Worm (Caenorhabditis elegans) whole organism, L4 larva: ENCODE data around the gene F11G11.13.

Source experiments
- F10B5.3 ChIP-seq: sonication (generic microtip); optimal IDR thresholded peaks from 2 replicates; lab custom pipeline; 2016; ENCODE audit warnings: mild to moderate bottlenecking, missing genetic modification characterization, missing compliant biosample characterization
- T20F7.1 ChIP-seq: fragments of 200-800 bp; sonication (Bioruptor generic); optimal IDR thresholded peaks from 2 replicates; lab custom pipeline; 2018; ENCODE audit warnings: mild to moderate bottlenecking, missing genetic modification characterization, missing compliant biosample characterization
- Y75B8A.6 ChIP-seq: fragments of 200-800 bp; sonication (Bioruptor generic); IDR thresholded peaks from 2 replicates; pipeline ENCODE4 v1.3.6; 2022; ENCODE audit warnings: missing genetic modification reagents, missing genetic modification characterization, missing compliant biosample characterization
- ZK337.2 ChIP-seq: fragments of 200-800 bp; sonication (Bioruptor generic); IDR thresholded peaks from 2 replicates; pipeline ENCODE4 v1.3.6; 2022; ENCODE audit warnings: missing genetic modification reagents, missing genetic modification characterization, missing compliant biosample characterization
- aha-1 ChIP-seq: fragments of 150-350 bp; peaks from one replicate; lab custom pipeline; 2014; ENCODE audit warnings: missing biosample characterization, missing genetic modification characterization
- ceh-20 ChIP-seq: fragments of 200-800 bp; sonication (Bioruptor generic); IDR thresholded peaks from 2 replicates; pipeline ENCODE4 v1.3.6; 2022; ENCODE audit warnings: missing genetic modification reagents, missing genetic modification characterization, missing compliant biosample characterization
- ces-1 ChIP-seq: fragments of 150-350 bp; sonication (generic microtip); optimal IDR thresholded peaks from 4 replicates; lab custom pipeline; 2014; ENCODE audit warnings: missing biosample characterization, missing genetic modification reagents, missing genetic modification characterization
- ctbp-1 ChIP-seq: fragments of 200-800 bp; sonication (Bioruptor generic); IDR thresholded peaks from 2 replicates; pipeline ENCODE4 v1.3.6; 2022; ENCODE audit warnings: missing genetic modification reagents, missing genetic modification characterization, missing compliant biosample characterization
- daf-12 ChIP-seq: fragments of 150-350 bp; optimal IDR thresholded peaks from 2 replicates; lab custom pipeline; 2014; ENCODE audit warnings: missing biosample characterization, missing genetic modification reagents, missing genetic modification characterization
- daf-16 ChIP-seq, 3 experiments: sonication (generic microtip); optimal IDR thresholded peaks; 2 replicates each; lab custom pipeline; 2016 to 2017; ENCODE audit warnings: missing genetic modification characterization in 3 of 3, missing genetic modification reagents in 3 of 3, mild to moderate bottlenecking in 2 of 3, missing compliant biosample characterization in 2 of 3, missing biosample characterization in 1 of 3, moderate library complexity in 1 of 3
- dmd-6 ChIP-seq: fragments of 200-800 bp; sonication (Bioruptor generic); IDR thresholded peaks from 2 replicates; pipeline ENCODE4 v1.3.6; 2022; ENCODE audit warnings: missing genetic modification reagents, missing genetic modification characterization, missing compliant biosample characterization
- dmd-8 ChIP-seq: fragments of 200-800 bp; sonication (Bioruptor generic); IDR thresholded peaks from 2 replicates; pipeline ENCODE4 v1.3.6; 2022; ENCODE audit warnings: missing genetic modification characterization, missing compliant biosample characterization
- dve-1 ChIP-seq: sonication (generic microtip); optimal IDR thresholded peaks from 2 replicates; lab custom pipeline; 2017; ENCODE audit warnings: antibody characterized with exemption, mild to moderate bottlenecking, missing genetic modification characterization, missing compliant biosample characterization; ENCODE audit not compliant: insufficient read depth
- gei-8 ChIP-seq: fragments of 200-800 bp; sonication (Bioruptor generic); optimal IDR thresholded peaks from 2 replicates; lab custom pipeline; 2018; ENCODE audit warnings: mild to moderate bottlenecking, missing genetic modification characterization, missing compliant biosample characterization
- hif-1 ChIP-seq, 2 experiments: sonication (generic microtip); optimal IDR thresholded peaks; 2 replicates each; lab custom pipeline; 2016 to 2017; ENCODE audit warnings: missing compliant biosample characterization in 2 of 2, missing genetic modification characterization in 2 of 2, missing genetic modification reagents in 2 of 2, missing genotype in 2 of 2, mild to moderate bottlenecking in 1 of 2
- hlh-11 ChIP-seq: fragments of 200-800 bp; sonication (Bioruptor generic); optimal IDR thresholded peaks from 2 replicates; lab custom pipeline; 2018; ENCODE audit warnings: mild to moderate bottlenecking, missing genetic modification characterization, missing compliant biosample characterization
- hlh-30 ChIP-seq: sonication (generic microtip); optimal IDR thresholded peaks from 2 replicates; lab custom pipeline; 2017; ENCODE audit warnings: antibody characterized with exemption, mild to moderate bottlenecking, missing genetic modification characterization, missing compliant biosample characterization; ENCODE audit not compliant: insufficient read depth
- hmg-1.1 ChIP-seq: fragments of 200-800 bp; sonication (Bioruptor generic); IDR thresholded peaks from 2 replicates; pipeline ENCODE4 v1.3.6; 2022; ENCODE audit warnings: missing genetic modification reagents, missing genetic modification characterization, missing compliant biosample characterization
- lim-7 ChIP-seq: fragments of 200-800 bp; sonication (Bioruptor generic); IDR thresholded peaks from 2 replicates; pipeline ENCODE4 v1.3.6; 2022; ENCODE audit warnings: missing genetic modification characterization, missing compliant biosample characterization
- lin-29 ChIP-seq: fragments of 200-800 bp; sonication (Bioruptor generic); IDR thresholded peaks from 2 replicates; pipeline ENCODE4 v1.3.6; 2022; ENCODE audit warnings: missing genetic modification reagents, missing genetic modification characterization, missing compliant biosample characterization
- lir-3 ChIP-seq: sonication (generic microtip); optimal IDR thresholded peaks from 2 replicates; lab custom pipeline; 2016; ENCODE audit warnings: mild to moderate bottlenecking, missing genetic modification characterization, missing compliant biosample characterization
- mdl-1 ChIP-seq, 2 experiments: fragments of 150-350 bp in 1 of 2; sonication (generic microtip) in 1 of 2; optimal IDR thresholded peaks; 2 replicates each; lab custom pipeline; 2014 to 2017; ENCODE audit warnings: missing biosample characterization in 2 of 2, missing genetic modification characterization in 2 of 2
- mep-1 ChIP-seq: fragments of 150-350 bp; sonication (generic microtip); optimal IDR thresholded peaks from 3 replicates; lab custom pipeline; 2014; ENCODE audit warnings: missing biosample characterization, missing genetic modification characterization
- mes-2 ChIP-seq: sonication (generic microtip); optimal IDR thresholded peaks from 2 replicates; lab custom pipeline; 2016; ENCODE audit warnings: missing genotype, mild to moderate bottlenecking, missing genetic modification characterization, missing compliant biosample characterization; ENCODE audit not compliant: poor library complexity, severe bottlenecking
- mxl-3 ChIP-seq: fragments of 200-800 bp; sonication (Bioruptor generic); optimal IDR thresholded peaks from 2 replicates; lab custom pipeline; 2018; ENCODE audit warnings: mild to moderate bottlenecking, missing genetic modification characterization, missing compliant biosample characterization
- nhr-102 ChIP-seq: sonication (generic microtip); optimal IDR thresholded peaks from 2 replicates; lab custom pipeline; 2016; ENCODE audit warnings: mild to moderate bottlenecking, missing genetic modification characterization, moderate library complexity, missing compliant biosample characterization
- nhr-11 ChIP-seq: fragments of 150-350 bp; optimal IDR thresholded peaks from 2 replicates; lab custom pipeline; 2014; ENCODE audit warnings: missing biosample characterization, missing genetic modification characterization
- nhr-25 ChIP-seq: sonication (generic microtip); optimal IDR thresholded peaks from 2 replicates; lab custom pipeline; 2017; ENCODE audit warnings: missing genetic modification characterization, mild to moderate bottlenecking, missing compliant biosample characterization, antibody characterized with exemption, moderate library complexity, borderline replicate concordance; ENCODE audit not compliant: insufficient read depth
- nhr-28 ChIP-seq: fragments of 150-350 bp; optimal IDR thresholded peaks from 2 replicates; lab custom pipeline; 2014; ENCODE audit warnings: missing biosample characterization, missing genetic modification characterization
- nhr-48 ChIP-seq: sonication (generic microtip); optimal IDR thresholded peaks from 2 replicates; lab custom pipeline; 2016; ENCODE audit warnings: mild to moderate bottlenecking, missing genetic modification characterization, missing compliant biosample characterization
- nhr-77 ChIP-seq: fragments of 150-350 bp; optimal IDR thresholded peaks from 2 replicates; lab custom pipeline; 2014; ENCODE audit warnings: missing biosample characterization, missing genetic modification characterization
- pha-4 ChIP-seq, 2 experiments: fragments of 150-350 bp in 1 of 2; fragments of 200-800 bp in 1 of 2; sonication (Bioruptor generic) in 1 of 2; IDR thresholded peaks in 1 of 2; optimal IDR thresholded peaks in 1 of 2; 2 replicates each; pipeline versions ENCODE4 v1.3.6 to Lab custom; 2014 to 2022; ENCODE audit warnings: missing genetic modification characterization in 2 of 2, missing genetic modification reagents in 2 of 2, missing biosample characterization in 1 of 2, missing compliant biosample characterization in 1 of 2
- php-3 ChIP-seq: fragments of 200-800 bp; sonication (Bioruptor generic); IDR thresholded peaks from 2 replicates; pipeline ENCODE4 v1.3.6; 2022; ENCODE audit warnings: missing genetic modification reagents, missing genetic modification characterization, missing compliant biosample characterization
- pqm-1 ChIP-seq: sonication (generic microtip); optimal IDR thresholded peaks from 2 replicates; lab custom pipeline; 2017; ENCODE audit warnings: missing biosample characterization, missing genetic modification characterization
- rbr-2 ChIP-seq: sonication (generic microtip); optimal IDR thresholded peaks from 2 replicates; lab custom pipeline; 2016; ENCODE audit warnings: missing genotype, missing genetic modification characterization, missing compliant biosample characterization
- skn-1 ChIP-seq: fragments of 150-350 bp; optimal IDR thresholded peaks from 2 replicates; lab custom pipeline; 2014; ENCODE audit warnings: missing biosample characterization, missing genetic modification characterization
- snpc-4 ChIP-seq: fragments of 150-350 bp; optimal IDR thresholded peaks from 2 replicates; lab custom pipeline; 2014; ENCODE audit warnings: missing biosample characterization, missing genetic modification characterization
- tra-1 ChIP-seq: fragments of 200-800 bp; sonication (Bioruptor generic); IDR thresholded peaks from 2 replicates; pipeline ENCODE4 v1.3.6; 2022; ENCODE audit warnings: missing genetic modification reagents, missing genetic modification characterization, missing compliant biosample characterization
- unc-62 ChIP-seq, 3 experiments: fragments of 150-350 bp in 1 of 3; sonication (generic microtip); optimal IDR thresholded peaks in 2 of 3; peaks in 1 of 3; 1 replicate in 1 of 3; 2 replicates in 2 of 3; lab custom pipeline; 2014 to 2017; ENCODE audit warnings: missing biosample characterization in 3 of 3, missing genetic modification characterization in 3 of 3, missing genetic modification reagents in 3 of 3, missing genotype in 1 of 3
- ztf-11 ChIP-seq: fragments of 150-350 bp; optimal IDR thresholded peaks from 2 replicates; lab custom pipeline; 2014; ENCODE audit warnings: missing biosample characterization, missing genetic modification characterization
- ztf-7 ChIP-seq: fragments of 150-350 bp; optimal IDR thresholded peaks from 2 replicates; lab custom pipeline; 2014; ENCODE audit warnings: missing biosample characterization, missing genetic modification characterization

The F11G11.13 gene

DNA sequence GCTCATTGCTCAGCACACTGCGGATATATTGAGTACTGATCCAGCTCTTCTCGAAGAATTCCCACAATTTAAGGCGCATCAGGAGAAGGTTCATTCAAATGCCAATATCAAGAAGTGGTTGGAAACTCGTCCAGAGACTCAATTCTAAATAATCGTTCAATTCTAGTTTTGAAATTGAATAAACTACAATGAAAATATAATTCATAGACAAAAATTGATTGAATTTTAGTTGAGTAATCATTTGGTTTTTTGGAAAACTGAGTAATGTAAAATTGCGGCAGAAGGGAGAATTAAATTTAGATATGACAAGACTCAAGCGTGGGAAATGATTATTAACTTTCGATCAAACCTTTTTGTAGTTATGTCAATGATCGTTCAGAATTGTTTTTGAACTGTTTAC lies 8.4 kb upstream of the F11G11.13 start:
- TF ChIP-seq unc-62 (GFP tag; optimal IDR thresholded peaks at IDR 0.05 in 1 of 2; lab: Kevin White, UChicago) (peak in 1 of 2 experiments; percentile 65), unc-62 (tag; optimal IDR thresholded peaks at IDR 0.05; lab: Kevin White, UChicago) (no peak), F10B5.3 (tag; lab: Kevin White, UChicago) (no peak)

DNA sequence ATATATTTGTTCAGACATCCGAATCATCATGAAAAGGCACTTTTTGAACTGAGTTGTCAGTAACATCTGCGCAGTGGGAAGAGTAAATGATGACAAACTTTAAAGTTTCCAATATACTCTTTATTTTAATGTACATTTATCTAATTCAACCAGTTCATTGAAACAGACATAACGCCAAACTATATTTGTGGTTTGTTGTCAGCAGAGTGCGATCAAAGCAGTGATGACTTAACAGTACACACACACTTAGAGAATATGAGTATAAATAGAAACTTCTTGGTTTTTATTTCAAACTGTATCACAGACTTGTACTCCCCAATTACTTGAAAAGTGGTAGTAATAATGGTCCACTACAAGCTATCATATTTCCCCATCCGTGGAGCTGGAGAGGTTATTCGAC lies 7.4 kb upstream of the F11G11.13 start, which contains the start of gene gst-8:
Gene gst-8, plus strand, starts transcription at position 301 of the 400 bp plus-strand sequence.
- TF ChIP-seq skn-1 (tag; lab: Kevin White, UChicago) (no peak), hlh-11 (peak; percentile 8), lin-29 (GFP tag; lab: Robert Waterston, UW) (no peak), ZK337.2 (GFP tag; lab: Robert Waterston, UW) (no peak), ces-1 (no peak), dmd-6 (GFP tag; lab: Robert Waterston, UW) (0 out of 2 replicates have a peak, but pooled peaks have one; percentile 17), dve-1 (tag; lab: Kevin White, UChicago) (peak; percentile 9), daf-12 (tag; lab: Kevin White, UChicago) (no peak), T20F7.1 (GFP tag; lab: Kevin White, UChicago) (peak; percentile 27), daf-16 (GFP tag; optimal IDR thresholded peaks at IDR 0.05; lab: Kevin White, UChicago) (no peak), daf-16 (tag; optimal IDR thresholded peaks at IDR 0.05; lab: Kevin White, UChicago) (peak; percentile 55)
- TF ChIP-seq, all 104 proteins: peak for 5

DNA sequence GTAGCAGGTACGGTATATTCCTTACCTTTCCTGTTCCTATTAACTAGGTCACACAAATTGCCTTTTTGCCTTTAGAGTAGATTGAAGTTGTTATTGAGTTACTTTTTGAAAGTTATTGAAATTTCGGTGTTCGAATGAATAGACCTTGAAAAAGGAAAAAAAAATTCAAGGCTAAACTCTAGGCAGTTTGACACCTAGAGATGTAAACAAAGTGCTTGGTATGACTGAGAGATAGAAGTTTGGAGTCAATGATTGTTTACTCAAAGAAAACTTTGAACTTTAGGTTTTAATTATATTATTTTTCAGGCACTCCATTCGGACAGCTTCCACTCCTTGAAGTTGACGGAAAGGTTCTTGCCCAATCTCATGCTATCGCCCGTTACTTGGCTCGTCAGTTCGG lies 6.5 kb upstream of the F11G11.13 start:
- TF ChIP-seq nhr-25 (tag; lab: Kevin White, UChicago) (no peak), ztf-11 (no peak), aha-1 (peak; percentile 3), rbr-2 (tag; lab: Kevin White, UChicago) (no peak), dve-1 (tag; lab: Kevin White, UChicago) (peak; percentile 27), lim-7 (GFP tag; lab: Robert Waterston, UW) (0 out of 2 replicates have a peak, but pooled peaks have one; percentile 7), lir-3 (no peak), daf-16 (GFP tag; optimal IDR thresholded peaks at IDR 0.05; lab: Kevin White, UChicago) (no peak), daf-16 (tag; optimal IDR thresholded peaks at IDR 0.05; lab: Kevin White, UChicago) (peak; percentile 75)

- 0 out of 2 replicates have a peak, but pooled peaks have one; percentile 20 for TF ChIP-seq tra-1
- no peak for TF ChIP-seq daf-16 (GFP tag; optimal IDR thresholded peaks at IDR 0.05; lab: Kevin White, UChicago)
- TF ChIP-seq daf-16 (tag; optimal IDR thresholded peaks at IDR 0.05; lab: Kevin White, UChicago): peak; percentile 89
- TF ChIP-seq ceh-20 (GFP tag; lab: Robert Waterston, UW): no peak
- no peak for TF ChIP-seq snpc-4 (tag; lab: Kevin White, UChicago)
- peak; percentile 97 for TF ChIP-seq nhr-28 (tag; lab: Kevin White, UChicago)
- TF ChIP-seq dmd-8 (GFP tag; lab: Robert Waterston, UW): no peak
- TF ChIP-seq nhr-77 (tag; lab: Kevin White, UChicago): peak; percentile 39
- TF ChIP-seq php-3 (GFP tag; lab: Robert Waterston, UW): peak; percentile 68
- TF ChIP-seq ctbp-1 (GFP tag; lab: Robert Waterston, UW): no peak
- no peak for TF ChIP-seq rbr-2 (tag; lab: Kevin White, UChicago)
- peak; percentile 38 for TF ChIP-seq pqm-1 (tag; lab: Kevin White, UChicago)
- TF ChIP-seq nhr-11 (tag; lab: Kevin White, UChicago): peak; percentile 43
- TF ChIP-seq dve-1 (tag; lab: Kevin White, UChicago): peak; percentile 83
- no peak for TF ChIP-seq ces-1
- TF ChIP-seq hlh-30: peak; percentile 66
- peak; percentile 71 for TF ChIP-seq nhr-48 (tag; lab: Kevin White, UChicago)
- no peak for TF ChIP-seq Y75B8A.6 (GFP tag; lab: Robert Waterston, UW)
- no peak for TF ChIP-seq gei-8
- TF ChIP-seq mxl-3 (GFP tag; lab: Kevin White, UChicago): peak; percentile 95
- TF ChIP-seq hlh-11: peak; percentile 79
- peak; percentile 35; the same call in 1 of the 2 replicates for TF ChIP-seq hmg-1.1 (GFP tag; lab: Robert Waterston, UW)
- peak; percentile 95 for TF ChIP-seq nhr-102
- peak in 1 of 2 experiments; percentile 11 for TF ChIP-seq hif-1 (tag; optimal IDR thresholded peaks at IDR 0.05; lab: Kevin White, UChicago)
- no peak for TF ChIP-seq pha-4 (GFP tag; IDR thresholded peaks at IDR 0.05; lab: Robert Waterston, UW)
- peak; percentile 37 for TF ChIP-seq pha-4 (tag; optimal IDR thresholded peaks at IDR 0.05; lab: Kevin White, UChicago)
- TF ChIP-seq ztf-7 (tag; lab: Kevin White, UChicago): peak; percentile 5
- TF ChIP-seq unc-62 (GFP tag; optimal IDR thresholded peaks at IDR 0.05 in 1 of 2; lab: Kevin White, UChicago): no peak
- TF ChIP-seq unc-62 (tag; optimal IDR thresholded peaks at IDR 0.05; lab: Kevin White, UChicago): no peak
- TF ChIP-seq mdl-1 (tag; optimal IDR thresholded peaks at IDR 0.05; lab: Kevin White, UChicago): peak in 1 of 2 experiments; percentile 53
- peak; percentile 28 for TF ChIP-seq mep-1 (tag; lab: Kevin White, UChicago)
- TF ChIP-seq mes-2 (tag; lab: Kevin White, UChicago): peak; percentile 18
Observed at ce11 chrII:4881727-4882126, 5.7 kb upstream of the F11G11.13 start, which contains the start of gene gst-7. Gene gst-7 (plus strand): TSS chrII:4882062.
